Fruit fly (Drosophila melanogaster) whole organism, wandering third instar larva: ENCODE measurements around the gene CG4408.
A peak's percentile ranks its signal among the peaks of the same experiment; 100 is the strongest.

Source experiments
- Abd-B ChIP-seq: fragments of >200 bp; optimal IDR thresholded peaks from 2 replicates; lab custom pipeline; 2017; ENCODE audit warnings: missing biosample characterization, missing genetic modification characterization
- CG32264 ChIP-seq: fragments of 200-800 bp; sonication (Bioruptor generic); optimal IDR thresholded peaks from 2 replicates; lab custom pipeline; 2016; ENCODE audit warnings: missing biosample characterization, missing genetic modification characterization
- CG9705 ChIP-seq: fragments of 200-800 bp; sonication (Bioruptor generic); optimal IDR thresholded peaks from 2 replicates; lab custom pipeline; 2018; ENCODE audit warnings: missing biosample characterization, mild to moderate bottlenecking, missing genetic modification characterization
- CrebA ChIP-seq: fragments of 200-800 bp; sonication (Bioruptor generic); optimal IDR thresholded peaks from 2 replicates; lab custom pipeline; 2016; ENCODE audit warnings: missing biosample characterization, mild to moderate bottlenecking, missing genetic modification characterization, borderline replicate concordance
- Dfd ChIP-seq: fragments of >200 bp; optimal IDR thresholded peaks from 2 replicates; lab custom pipeline; 2017; ENCODE audit warnings: missing biosample characterization, missing genetic modification characterization
- Dif ChIP-seq: fragments of 200-275, 200-300 bp; sonication (Bioruptor generic); optimal IDR thresholded peaks from 2 replicates; lab custom pipeline; 2018; ENCODE audit warnings: missing biosample characterization, missing genetic modification characterization; ENCODE audit not compliant: partially characterized antibody
- HLH106 ChIP-seq: fragments of 200-800 bp; optimal IDR thresholded peaks from 3 replicates; lab custom pipeline; 2019; ENCODE audit warnings: missing biosample characterization, mild to moderate bottlenecking, missing genetic modification characterization, moderate library complexity
- Jra ChIP-seq: sonication (Bioruptor generic); optimal IDR thresholded peaks from 2 replicates; lab custom pipeline; 2016; ENCODE audit warnings: missing biosample characterization, missing genetic modification characterization
- Myc ChIP-seq: fragments of >200 bp; optimal IDR thresholded peaks from 2 replicates; lab custom pipeline; 2017
- N ChIP-seq: fragments of >200 bp; optimal IDR thresholded peaks from 2 replicates; lab custom pipeline; 2018; ENCODE audit warnings: missing biosample characterization, missing external identifiers, missing genetic modification characterization
- OdsH ChIP-seq: fragments of 200-800 bp; sonication (Bioruptor generic); optimal IDR thresholded peaks from 2 replicates; lab custom pipeline; 2016; ENCODE audit warnings: missing biosample characterization, mild to moderate bottlenecking, missing genetic modification characterization
- Rel ChIP-seq, 2 experiments: fragments of 200-800 bp; sonication (Bioruptor generic) in 1 of 2; optimal IDR thresholded peaks; 2 replicates in 1 of 2; 3 replicates in 1 of 2; lab custom pipeline; 2016 to 2019; ENCODE audit warnings: mild to moderate bottlenecking in 2 of 2, missing biosample characterization in 2 of 2, missing genetic modification characterization in 2 of 2, moderate library complexity in 1 of 2
- Vsx2 ChIP-seq: fragments of 200-300, 225-300 bp; sonication (Bioruptor generic); optimal IDR thresholded peaks from 2 replicates; lab custom pipeline; 2018; ENCODE audit warnings: missing biosample characterization, missing genetic modification characterization; ENCODE audit not compliant: partially characterized antibody
- br ChIP-seq: fragments of 200-800 bp; sonication (Bioruptor generic); optimal IDR thresholded peaks from 2 replicates; lab custom pipeline; 2016; ENCODE audit warnings: missing biosample characterization, missing genetic modification characterization
- dmrt93B ChIP-seq: fragments of 200-800 bp; sonication (Bioruptor generic); optimal IDR thresholded peaks from 2 replicates; lab custom pipeline; 2018; ENCODE audit warnings: missing biosample characterization, mild to moderate bottlenecking, missing genetic modification characterization
- dsf ChIP-seq: sonication (Bioruptor generic); optimal IDR thresholded peaks from 2 replicates; lab custom pipeline; 2016; ENCODE audit warnings: missing biosample characterization, missing genetic modification characterization, borderline replicate concordance
- ey ChIP-seq: fragments of 200-800 bp; sonication (Bioruptor generic); optimal IDR thresholded peaks from 2 replicates; lab custom pipeline; 2016; ENCODE audit warnings: missing biosample characterization, missing genetic modification characterization
- foxo ChIP-seq, 2 experiments: fragments of 200-800 bp; sonication (Bioruptor generic); optimal IDR thresholded peaks; 2 replicates in 1 of 2; 3 replicates in 1 of 2; lab custom pipeline; 2016 to 2017; ENCODE audit warnings: missing biosample characterization in 2 of 2, missing genetic modification characterization in 2 of 2
- fru ChIP-seq: fragments of 200-800 bp; sonication (Bioruptor generic); optimal IDR thresholded peaks from 3 replicates; lab custom pipeline; 2016; ENCODE audit warnings: missing biosample characterization, mild to moderate bottlenecking, missing genetic modification characterization
- h ChIP-seq: fragments of 200-800 bp; sonication (Bioruptor generic); optimal IDR thresholded peaks from 3 replicates; lab custom pipeline; 2016; ENCODE audit warnings: missing biosample characterization, mild to moderate bottlenecking, missing genetic modification characterization
- jim ChIP-seq: fragments of 175-275, 200-325 bp; sonication (Bioruptor generic); optimal IDR thresholded peaks from 2 replicates; lab custom pipeline; 2016; ENCODE audit warnings: missing biosample characterization, mild to moderate bottlenecking, missing genetic modification characterization
- lola ChIP-seq: fragments of >200 bp; optimal IDR thresholded peaks from 2 replicates; lab custom pipeline; 2017; ENCODE audit warnings: missing biosample characterization, missing genetic modification characterization
- pan ChIP-seq: fragments of >200 bp; optimal IDR thresholded peaks from 2 replicates; lab custom pipeline; 2017
- psq ChIP-seq: fragments of 200-800 bp; sonication (Bioruptor generic); optimal IDR thresholded peaks from 3 replicates; lab custom pipeline; 2017; ENCODE audit warnings: missing biosample characterization, mild to moderate bottlenecking, missing genetic modification characterization, moderate library complexity
- rgr ChIP-seq: fragments of 200-800 bp; sonication (Bioruptor generic); optimal IDR thresholded peaks from 3 replicates; lab custom pipeline; 2016; ENCODE audit warnings: missing biosample characterization, mild to moderate bottlenecking, missing genetic modification characterization
- sv ChIP-seq: fragments of 200-800 bp; sonication (Bioruptor generic); optimal IDR thresholded peaks from 3 replicates; lab custom pipeline; 2016; ENCODE audit warnings: missing biosample characterization, missing genetic modification characterization
- tai ChIP-seq: sonication (Bioruptor generic); optimal IDR thresholded peaks from 2 replicates; lab custom pipeline; 2016; ENCODE audit warnings: missing biosample characterization, missing genetic modification characterization
- usp ChIP-seq: fragments of >200 bp; optimal IDR thresholded peaks from 2 replicates; lab custom pipeline; 2017; ENCODE audit warnings: missing biosample characterization, missing genetic modification characterization

The CG4408 gene

dm6 chr3R:23333334-23334035 is 29.9 kb downstream of the CG4408 start (continued):
- no peak for TF ChIP-seq Vsx2 (GFP tag; lab: Kevin White, UChicago)
- TF ChIP-seq, all 38 proteins: peak for 14

- TF ChIP-seq tai = no peak
- peak; percentile 55 for TF ChIP-seq h (GFP tag; lab: Kevin White, UChicago)
- TF ChIP-seq dmrt93B (GFP tag; lab: Kevin White, UChicago) = peak; percentile 10
- no peak for TF ChIP-seq Myc (lab: Kevin White, UChicago)
- peak; percentile 54 for TF ChIP-seq ey (GFP tag; lab: Kevin White, UChicago)
- TF ChIP-seq OdsH (GFP tag; lab: Kevin White, UChicago) = peak; percentile 42
- TF ChIP-seq fru = no peak
- TF ChIP-seq CG9705 (GFP tag; lab: Kevin White, UChicago) = no peak
- TF ChIP-seq jim (GFP tag; lab: Kevin White, UChicago) = no peak
- TF ChIP-seq br (GFP tag; lab: Kevin White, UChicago) = no peak
- no peak for TF ChIP-seq Rel (GFP tag; optimal IDR thresholded peaks at IDR 0.05; lab: Kevin White, UChicago)
- peak; percentile 15 for TF ChIP-seq Rel (tag; optimal IDR thresholded peaks at IDR 0.05; lab: Kevin White, UChicago)
- TF ChIP-seq foxo (GFP tag; optimal IDR thresholded peaks at IDR 0.05; lab: Kevin White, UChicago) = peak in 1 of 2 experiments; percentile 12
- TF ChIP-seq rgr (GFP tag; lab: Kevin White, UChicago) = peak; percentile 50
- TF ChIP-seq CrebA (GFP tag; lab: Kevin White, UChicago) = peak; percentile 39
- no peak for TF ChIP-seq sv (GFP tag; lab: Kevin White, UChicago)
- TF ChIP-seq Abd-B (GFP tag; lab: Kevin White, UChicago) = no peak
- peak; percentile 33 for TF ChIP-seq HLH106 (tag; lab: Kevin White, UChicago)
- no peak for TF ChIP-seq lola (GFP tag; lab: Kevin White, UChicago)
Measured at dm6 chr3R:23332535-23333333, 30.6 kb downstream of the CG4408 start.

- no peak for TF ChIP-seq CG32264 (GFP tag; lab: Kevin White, UChicago)
- peak; percentile 23 for TF ChIP-seq rgr (GFP tag; lab: Kevin White, UChicago)
- no peak for TF ChIP-seq usp (GFP tag; lab: Kevin White, UChicago)
- TF ChIP-seq fru = no peak
- TF ChIP-seq psq = no peak
- no peak for TF ChIP-seq lola (GFP tag; lab: Kevin White, UChicago)
- no peak for TF ChIP-seq dsf (GFP tag; lab: Kevin White, UChicago)
- TF ChIP-seq tai = no peak
- TF ChIP-seq jim (GFP tag; lab: Kevin White, UChicago) = no peak
- peak; percentile 34 for TF ChIP-seq h (GFP tag; lab: Kevin White, UChicago)
- TF ChIP-seq pan (lab: Kevin White, UChicago) = no peak
- TF ChIP-seq br (GFP tag; lab: Kevin White, UChicago) = peak; percentile 2
- no peak for TF ChIP-seq Myc (lab: Kevin White, UChicago)
- peak; percentile 35 for TF ChIP-seq ey (GFP tag; lab: Kevin White, UChicago)
- TF ChIP-seq Dif = no peak
- TF ChIP-seq, all 38 proteins: peak for 4
Measured at dm6 chr3R:23331865-23332367, 31.5 kb downstream of the CG4408 start.

- peak; percentile 29 for TF ChIP-seq N (GFP tag; lab: Kevin White, UChicago)
- TF ChIP-seq Vsx2 (GFP tag; lab: Kevin White, UChicago) = peak; percentile 79
- TF ChIP-seq HLH106 (tag; lab: Kevin White, UChicago) = peak; percentile 9
- TF ChIP-seq Jra = no peak
- no peak for TF ChIP-seq usp (GFP tag; lab: Kevin White, UChicago)
- TF ChIP-seq Myc (lab: Kevin White, UChicago) = peak; percentile 85
Measured at dm6 chr3R:23331280-23331679, 32.1 kb downstream of the CG4408 start.

- TF ChIP-seq Vsx2 (GFP tag; lab: Kevin White, UChicago) (no peak), Dfd (GFP tag; lab: Kevin White, UChicago) (peak; percentile 84)
Measured at dm6 chr3R:23327707-23328106, 35.7 kb downstream of the CG4408 start.
